Fruit fly (Drosophila melanogaster) whole organism, wandering third instar larva: Measurements from ENCODE around the gene obst-E.

Experiments
- Abd-B ChIP-seq: fragments of >200 bp; optimal IDR thresholded peaks from 2 replicates; lab custom pipeline; 2017; ENCODE audit warnings: missing biosample characterization, missing genetic modification characterization
- HLH106 ChIP-seq: fragments of 200-800 bp; optimal IDR thresholded peaks from 3 replicates; lab custom pipeline; 2019; ENCODE audit warnings: missing biosample characterization, mild to moderate bottlenecking, missing genetic modification characterization, moderate library complexity
- Myc ChIP-seq: fragments of >200 bp; optimal IDR thresholded peaks from 2 replicates; lab custom pipeline; 2017
- Rel ChIP-seq, 2 experiments: fragments of 200-800 bp; sonication (Bioruptor generic) in 1 of 2; optimal IDR thresholded peaks; 2 replicates in 1 of 2; 3 replicates in 1 of 2; lab custom pipeline; 2016 to 2019; ENCODE audit warnings: mild to moderate bottlenecking in 2 of 2, missing biosample characterization in 2 of 2, missing genetic modification characterization in 2 of 2, moderate library complexity in 1 of 2
- Sp1 ChIP-seq: fragments of 200-800 bp; sonication (Bioruptor generic); optimal IDR thresholded peaks from 3 replicates; lab custom pipeline; 2019; ENCODE audit warnings: missing biosample characterization, mild to moderate bottlenecking, missing genetic modification characterization, moderate library complexity
- br ChIP-seq: fragments of 200-800 bp; sonication (Bioruptor generic); optimal IDR thresholded peaks from 2 replicates; lab custom pipeline; 2016; ENCODE audit warnings: missing biosample characterization, missing genetic modification characterization
- brk ChIP-seq: fragments of 200-800 bp; sonication (Bioruptor generic); optimal IDR thresholded peaks from 2 replicates; lab custom pipeline; 2016; ENCODE audit warnings: missing biosample characterization, mild to moderate bottlenecking, missing genetic modification characterization
- ey ChIP-seq: fragments of 200-800 bp; sonication (Bioruptor generic); optimal IDR thresholded peaks from 2 replicates; lab custom pipeline; 2016; ENCODE audit warnings: missing biosample characterization, missing genetic modification characterization
- fru ChIP-seq: fragments of 200-800 bp; sonication (Bioruptor generic); optimal IDR thresholded peaks from 3 replicates; lab custom pipeline; 2016; ENCODE audit warnings: missing biosample characterization, mild to moderate bottlenecking, missing genetic modification characterization
- h ChIP-seq: fragments of 200-800 bp; sonication (Bioruptor generic); optimal IDR thresholded peaks from 3 replicates; lab custom pipeline; 2016; ENCODE audit warnings: missing biosample characterization, mild to moderate bottlenecking, missing genetic modification characterization
- jim ChIP-seq: fragments of 175-275, 200-325 bp; sonication (Bioruptor generic); optimal IDR thresholded peaks from 2 replicates; lab custom pipeline; 2016; ENCODE audit warnings: missing biosample characterization, mild to moderate bottlenecking, missing genetic modification characterization
- lola ChIP-seq: fragments of >200 bp; optimal IDR thresholded peaks from 2 replicates; lab custom pipeline; 2017; ENCODE audit warnings: missing biosample characterization, missing genetic modification characterization
- usp ChIP-seq: fragments of >200 bp; optimal IDR thresholded peaks from 2 replicates; lab custom pipeline; 2017; ENCODE audit warnings: missing biosample characterization, missing genetic modification characterization

DNA sequence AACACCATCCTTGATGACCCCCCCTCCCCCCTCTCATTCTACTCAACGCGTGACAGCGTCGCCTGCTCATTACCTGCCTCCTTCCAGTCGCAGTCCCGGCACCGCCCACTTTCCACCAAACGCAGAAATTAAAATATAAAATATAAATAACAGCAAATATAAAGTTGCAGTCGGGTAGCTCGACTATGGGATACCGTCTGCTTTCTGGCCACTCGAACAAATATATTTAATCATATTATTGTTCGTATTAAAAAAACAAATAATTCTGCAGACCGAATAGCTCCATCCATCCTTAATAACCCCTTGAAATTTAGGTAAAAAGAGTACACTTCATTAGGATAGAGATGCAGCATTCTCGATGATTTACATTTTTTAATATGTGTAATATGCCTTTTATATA is 17.8 kb downstream of the obst-E start:
- TF ChIP-seq Myc (lab: Kevin White, UChicago) (no peak), usp (GFP tag; lab: Kevin White, UChicago) (no peak), jim (GFP tag; lab: Kevin White, UChicago) (no peak), ey (GFP tag; lab: Kevin White, UChicago) (no peak), Rel (GFP tag; optimal IDR thresholded peaks at IDR 0.05; lab: Kevin White, UChicago) (no peak), Rel (tag; optimal IDR thresholded peaks at IDR 0.05; lab: Kevin White, UChicago) (no peak), Abd-B (GFP tag; lab: Kevin White, UChicago) (no peak), fru (GFP tag; lab: Kevin White, UChicago) (no peak), lola (GFP tag; lab: Kevin White, UChicago) (no peak), h (GFP tag; lab: Kevin White, UChicago) (no peak), br (GFP tag; lab: Kevin White, UChicago) (no peak), brk (GFP tag; lab: Kevin White, UChicago) (no peak), Sp1 (GFP tag; lab: Kevin White, UChicago) (no peak), HLH106 (tag; lab: Kevin White, UChicago) (no peak)
